Fruit fly (Drosophila melanogaster) whole organism, embryonic: Measurements from ENCODE around the gene Mec2.

Source experiments
- B-H1 ChIP-seq: fragments of 200-800 bp; sonication (Bioruptor generic); IDR thresholded peaks from 3 replicates; pipeline ENCODE4 v1.3.6; 2022; ENCODE audit warnings: missing biosample characterization, missing genetic modification characterization
- CG11504 ChIP-seq: fragments of 200-800 bp; sonication (Bioruptor generic); optimal IDR thresholded peaks from 3 replicates; lab custom pipeline; 2019; ENCODE audit warnings: missing biosample characterization, mild to moderate bottlenecking, missing genetic modification characterization, moderate library complexity
- CG12219 ChIP-seq: fragments of 200-800 bp; sonication (Bioruptor generic); optimal IDR thresholded peaks from 3 replicates; lab custom pipeline; 2018; ENCODE audit warnings: missing biosample characterization, mild to moderate bottlenecking, missing genetic modification characterization
- CG12299 ChIP-seq: fragments of 200-800 bp; sonication (Bioruptor generic); optimal IDR thresholded peaks from 2 replicates; lab custom pipeline; 2018; ENCODE audit warnings: missing biosample characterization, mild to moderate bottlenecking, missing genetic modification characterization
- CG14710 ChIP-seq: fragments of 200-800 bp; sonication (Bioruptor generic); optimal IDR thresholded peaks from 3 replicates; lab custom pipeline; 2019; ENCODE audit warnings: missing biosample characterization, mild to moderate bottlenecking, missing genetic modification characterization, moderate library complexity
- CG15011 ChIP-seq: fragments of 200-800 bp; sonication (Bioruptor generic); optimal IDR thresholded peaks from 3 replicates; lab custom pipeline; 2018; ENCODE audit warnings: missing biosample characterization, mild to moderate bottlenecking, missing genetic modification characterization
- CG1602 ChIP-seq: fragments of 200-800 bp; sonication (Bioruptor generic); optimal IDR thresholded peaks from 3 replicates; lab custom pipeline; 2016; ENCODE audit warnings: missing biosample characterization, missing genetic modification characterization
- CG2678 ChIP-seq: fragments of 200-800 bp; sonication (Bioruptor generic); optimal IDR thresholded peaks from 3 replicates; lab custom pipeline; 2019; ENCODE audit warnings: missing biosample characterization, mild to moderate bottlenecking, missing genetic modification characterization, moderate library complexity
- CG30020 ChIP-seq: fragments of 200-800 bp; optimal IDR thresholded peaks from 2 replicates; lab custom pipeline; 2019; ENCODE audit warnings: missing biosample characterization, mild to moderate bottlenecking, missing genetic modification characterization, moderate library complexity
- CG3065 ChIP-seq: fragments of 200-800 bp; sonication (Bioruptor generic); optimal IDR thresholded peaks from 2 replicates; lab custom pipeline; 2016; ENCODE audit warnings: missing biosample characterization, missing genetic modification characterization
- CG42726 ChIP-seq: fragments of 200-800 bp; sonication (Bioruptor generic); IDR thresholded peaks from 2 replicates; pipeline ENCODE4 v1.3.6; 2022; ENCODE audit warnings: missing biosample characterization, missing genetic modification characterization; ENCODE audit not compliant: partially characterized antibody
- CG6175 ChIP-seq: fragments of 200-800 bp; sonication (Bioruptor generic); IDR thresholded peaks from 3 replicates; pipeline ENCODE4 v1.3.6; 2022; ENCODE audit warnings: missing biosample characterization, missing genetic modification characterization
- CG6813 ChIP-seq: fragments of 200-800 bp; sonication (Bioruptor generic); optimal IDR thresholded peaks from 2 replicates; lab custom pipeline; 2017; ENCODE audit warnings: missing biosample characterization, missing genetic modification characterization, mild to moderate bottlenecking, moderate library complexity, missing genetic modification reagents
- CG6854 ChIP-seq: fragments of 200-800 bp; sonication (Bioruptor generic); optimal IDR thresholded peaks from 3 replicates; lab custom pipeline; 2017; ENCODE audit warnings: missing biosample characterization, mild to moderate bottlenecking, missing genetic modification characterization
- CG7963 ChIP-seq: fragments of 200-800 bp; sonication (Bioruptor generic); IDR thresholded peaks from 3 replicates; pipeline ENCODE4 v1.3.6; 2022; ENCODE audit warnings: missing biosample characterization, missing genetic modification characterization; ENCODE audit not compliant: partially characterized antibody
- CG8290 ChIP-seq, 3 experiments: fragments of 200-800 bp; sonication (Bioruptor generic); optimal IDR thresholded peaks; 2 replicates each; lab custom pipeline; 2016 to 2019; ENCODE audit warnings: missing biosample characterization in 3 of 3, missing genetic modification characterization in 3 of 3, mild to moderate bottlenecking in 2 of 3, moderate library complexity in 1 of 3
- CG8924 ChIP-seq: fragments of 200-800 bp; optimal IDR thresholded peaks from 3 replicates; lab custom pipeline; 2019; ENCODE audit warnings: missing biosample characterization, mild to moderate bottlenecking, missing genetic modification characterization, moderate library complexity
- CG9609 ChIP-seq: fragments of 200-800 bp; sonication (Bioruptor generic); optimal IDR thresholded peaks from 3 replicates; lab custom pipeline; 2016; ENCODE audit warnings: missing biosample characterization, missing genetic modification characterization
- Dbx ChIP-seq: fragments of 200-800 bp; sonication (Bioruptor generic); IDR thresholded peaks from 3 replicates; pipeline ENCODE4 v1.3.6; 2022; ENCODE audit warnings: missing biosample characterization, missing genetic modification characterization
- Dfd ChIP-seq, 2 experiments: fragments of >200 bp; optimal IDR thresholded peaks; 2 replicates each; lab custom pipeline; 2017; ENCODE audit warnings: missing biosample characterization in 2 of 2, missing genetic modification characterization in 2 of 2
- E2f2 ChIP-seq: fragments of 200-800 bp; sonication (Bioruptor generic); IDR thresholded peaks from 2 replicates; pipeline ENCODE4 v1.3.6; 2022; ENCODE audit warnings: missing biosample characterization, missing genetic modification characterization
- HLH4C ChIP-seq: fragments of 200-800 bp; sonication (Bioruptor generic); IDR thresholded peaks from 3 replicates; pipeline ENCODE4 v1.3.6; 2022; ENCODE audit warnings: missing biosample characterization, missing genetic modification characterization; ENCODE audit not compliant: partially characterized antibody
- MBD-R2 ChIP-seq: fragments of 200-800 bp; sonication (Bioruptor generic); IDR thresholded peaks from 2 replicates; pipeline ENCODE4 v1.3.6; 2022; ENCODE audit warnings: missing biosample characterization, missing genetic modification characterization
- NFAT ChIP-seq: fragments of 200-800 bp; sonication (Bioruptor generic); IDR thresholded peaks from 2 replicates; pipeline ENCODE4 v1.3.6; 2022; ENCODE audit warnings: missing biosample characterization, missing genetic modification characterization
- Nf-YC ChIP-seq: fragments of 200-800 bp; optimal IDR thresholded peaks from 3 replicates; lab custom pipeline; 2019; ENCODE audit warnings: missing biosample characterization, mild to moderate bottlenecking, missing genetic modification characterization, moderate library complexity
- Optix ChIP-seq: fragments of 200-800 bp; sonication (Bioruptor generic); IDR thresholded peaks from 3 replicates; pipeline ENCODE4 v1.3.6; 2022; ENCODE audit warnings: missing biosample characterization, missing genetic modification characterization
- Scr ChIP-seq: fragments of 200-800 bp; sonication (Bioruptor generic); IDR thresholded peaks from 2 replicates; pipeline ENCODE4 v1.3.6; 2022; ENCODE audit warnings: missing biosample characterization, missing genetic modification characterization; ENCODE audit not compliant: partially characterized antibody
- al ChIP-seq: fragments of 200-800 bp; sonication (Bioruptor generic); IDR thresholded peaks from 2 replicates; pipeline ENCODE4 v1.3.6; 2022; ENCODE audit warnings: missing biosample characterization, missing genetic modification characterization
- ash1 ChIP-seq: fragments of 200-800 bp; sonication (Bioruptor generic); optimal IDR thresholded peaks from 2 replicates; lab custom pipeline; 2018; ENCODE audit warnings: missing biosample characterization, mild to moderate bottlenecking, missing genetic modification characterization
- bbx ChIP-seq: fragments of 200-800 bp; sonication (Bioruptor generic); IDR thresholded peaks from 2 replicates; pipeline ENCODE4 v1.3.6; 2022; ENCODE audit warnings: missing biosample characterization, missing genetic modification characterization; ENCODE audit not compliant: partially characterized antibody
- cato ChIP-seq: fragments of 200-800 bp; sonication (Bioruptor generic); optimal IDR thresholded peaks from 2 replicates; lab custom pipeline; 2016; ENCODE audit warnings: missing biosample characterization, missing genetic modification characterization, borderline replicate concordance
- dysf ChIP-seq: fragments of 200-800 bp; sonication (Bioruptor generic); IDR thresholded peaks from 3 replicates; pipeline ENCODE4 v1.3.6; 2022; ENCODE audit warnings: missing biosample characterization, missing genetic modification characterization
- exex ChIP-seq: fragments of 200-800 bp; sonication (Bioruptor generic); optimal IDR thresholded peaks from 4 replicates; lab custom pipeline; 2018; ENCODE audit warnings: missing biosample characterization, mild to moderate bottlenecking, missing genetic modification characterization, moderate library complexity
- ftz-f1 ChIP-seq: fragments of 200-800 bp; sonication (Bioruptor generic); optimal IDR thresholded peaks from 2 replicates; lab custom pipeline; 2016; ENCODE audit warnings: missing biosample characterization, missing genetic modification characterization
- gt ChIP-seq: fragments of 200-800 bp; sonication (Bioruptor generic); IDR thresholded peaks from 2 replicates; pipeline ENCODE4 v1.3.6; 2022; ENCODE audit warnings: missing biosample characterization, missing genetic modification characterization
- hbn ChIP-seq: fragments of 200-800 bp; sonication (Bioruptor generic); IDR thresholded peaks from 2 replicates; pipeline ENCODE4 v1.3.6; 2022; ENCODE audit warnings: missing biosample characterization, missing genetic modification characterization; ENCODE audit not compliant: partially characterized antibody
- lab ChIP-seq: fragments of 200-800 bp; sonication (Bioruptor generic); optimal IDR thresholded peaks from 3 replicates; lab custom pipeline; 2017; ENCODE audit warnings: missing biosample characterization, missing genetic modification characterization, mild to moderate bottlenecking, moderate library complexity, missing genetic modification reagents
- mirr ChIP-seq: fragments of 200-800 bp; sonication (Bioruptor generic); optimal IDR thresholded peaks from 3 replicates; lab custom pipeline; 2018; ENCODE audit warnings: missing biosample characterization, mild to moderate bottlenecking, missing genetic modification characterization
- nerfin-2 ChIP-seq: fragments of 200-800 bp; sonication (Bioruptor generic); IDR thresholded peaks from 2 replicates; pipeline ENCODE4 v1.3.6; 2022; ENCODE audit warnings: missing biosample characterization, missing genetic modification characterization; ENCODE audit not compliant: partially characterized antibody
- pros ChIP-seq: fragments of 200-800 bp; sonication (Bioruptor generic); optimal IDR thresholded peaks from 3 replicates; lab custom pipeline; 2019; ENCODE audit warnings: missing biosample characterization, mild to moderate bottlenecking, missing genetic modification characterization, moderate library complexity
- row ChIP-seq: fragments of 200-800 bp; sonication (Bioruptor generic); IDR thresholded peaks from 3 replicates; pipeline ENCODE4 v1.3.6; 2022; ENCODE audit warnings: missing biosample characterization, missing genetic modification characterization
- scrt ChIP-seq: fragments of 200-800 bp; sonication (Bioruptor generic); optimal IDR thresholded peaks from 2 replicates; lab custom pipeline; 2018; ENCODE audit warnings: missing biosample characterization, mild to moderate bottlenecking, missing genetic modification characterization, moderate library complexity
- sr ChIP-seq: fragments of 200-800 bp; sonication (Bioruptor generic); IDR thresholded peaks from 3 replicates; pipeline ENCODE4 v1.3.6; 2022; ENCODE audit warnings: missing biosample characterization, missing genetic modification characterization
- sug ChIP-seq: fragments of 200-800 bp; optimal IDR thresholded peaks from 2 replicates; lab custom pipeline; 2019; ENCODE audit warnings: missing biosample characterization, mild to moderate bottlenecking, missing genetic modification characterization, moderate library complexity
- tgo ChIP-seq: fragments of 200-800 bp; sonication (Bioruptor generic); IDR thresholded peaks from 3 replicates; pipeline ENCODE4 v1.3.6; 2022; ENCODE audit warnings: missing biosample characterization, missing genetic modification characterization
- tx ChIP-seq: fragments of 200-800 bp; sonication (Bioruptor generic); optimal IDR thresholded peaks from 2 replicates; lab custom pipeline; 2016; ENCODE audit warnings: missing biosample characterization, missing genetic modification characterization
- zen2 ChIP-seq: fragments of 200-800 bp; sonication (Bioruptor generic); IDR thresholded peaks from 3 replicates; pipeline ENCODE4 v1.3.6; 2022; ENCODE audit warnings: missing biosample characterization, missing genetic modification characterization; ENCODE audit not compliant: partially characterized antibody

Gene Mec2

DNA sequence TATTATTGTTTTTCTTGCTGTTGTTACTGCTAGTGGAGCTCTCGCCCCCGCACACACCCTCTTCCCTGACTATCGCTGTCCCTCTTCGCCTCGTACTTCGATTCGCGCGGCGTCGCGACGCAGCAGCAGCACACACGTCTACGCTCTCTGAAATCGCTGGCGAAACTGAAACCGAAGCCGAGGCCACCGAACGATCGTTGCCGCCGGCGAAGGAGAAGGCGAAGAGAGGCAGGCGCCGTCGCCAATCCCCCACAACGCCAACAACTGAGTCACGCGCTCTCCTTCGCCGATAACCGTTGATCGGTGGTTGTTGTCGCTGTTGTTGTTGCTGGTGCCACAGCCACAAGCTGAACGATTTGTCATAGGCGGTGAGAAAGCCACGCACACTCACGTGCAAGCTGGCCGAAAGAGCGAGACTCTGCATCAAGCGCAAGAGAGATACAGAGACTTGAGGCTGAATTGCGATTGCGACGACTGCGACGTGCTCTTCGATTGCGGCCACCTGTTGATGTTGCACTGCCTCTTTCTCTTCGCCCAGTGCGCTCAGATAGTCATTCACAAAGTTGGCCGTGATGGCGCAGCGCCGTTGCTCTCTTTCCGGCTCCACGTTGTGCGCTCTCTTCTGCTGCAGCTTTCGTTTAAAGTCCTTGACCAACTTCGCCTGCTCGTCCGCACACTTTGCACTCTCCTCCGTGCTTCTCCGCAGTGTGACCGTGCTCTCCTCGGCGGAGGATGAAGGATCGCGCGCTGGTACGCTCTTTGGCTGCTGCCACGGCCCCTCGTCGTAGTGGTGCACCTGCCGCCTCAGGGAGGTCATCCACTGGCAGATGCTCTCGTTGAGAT, 34.3 kb upstream of the Mec2 start (continued):
- TF ChIP-seq lab (GFP tag; lab: Kevin White, UChicago) (peak; percentile 54), exex (tag; lab: Kevin White, UChicago) (peak; percentile 51), CG6854 (GFP tag; lab: Kevin White, UChicago) (peak; percentile 33), CG3065 (GFP tag; lab: Kevin White, UChicago) (no peak), CG6175 (GFP tag; lab: Robert Waterston, UW) (peak; percentile 90), cato (GFP tag; lab: Kevin White, UChicago) (no peak), mirr (peak; percentile 40), CG8290 (GFP tag; optimal IDR thresholded peaks at IDR 0.05; lab: Kevin White, UChicago) (no peak), CG8290 (tag; optimal IDR thresholded peaks at IDR 0.05; lab: Kevin White, UChicago) (peak in 1 of 2 experiments; percentile 70), row (GFP tag; lab: Robert Waterston, UW) (peak; percentile 6; the same call in 1 of the 3 replicates), sr (GFP tag; lab: Robert Waterston, UW) (0 out of 3 replicates have a peak, but pooled peaks have one; percentile 50), CG30020 (tag; lab: Kevin White, UChicago) (no peak), CG11504 (tag; lab: Kevin White, UChicago) (no peak), Scr (GFP tag; lab: Robert Waterston, UW) (no peak), Dfd (GFP tag; optimal IDR thresholded peaks at IDR 0.05; lab: Kevin White, UChicago) (no peak), CG14710 (no peak), bbx (GFP tag; lab: Robert Waterston, UW) (peak; percentile 69), nerfin-2 (GFP tag; lab: Robert Waterston, UW) (no peak), Optix (GFP tag; lab: Robert Waterston, UW) (no peak), CG8924 (peak; percentile 8), hbn (GFP tag; lab: Robert Waterston, UW) (peak; percentile 28; the same call in 1 of the 2 replicates), CG9609 (GFP tag; lab: Kevin White, UChicago) (peak; percentile 9), ftz-f1 (peak; percentile 94), CG42726 (peak; percentile 63; the same call in 1 of the 2 replicates), al (no peak), CG2678 (tag; lab: Kevin White, UChicago) (peak; percentile 5), B-H1 (GFP tag; lab: Robert Waterston, UW) (no peak), CG6813 (GFP tag; lab: Kevin White, UChicago) (peak; percentile 28), CG12219 (no peak), CG1602 (GFP tag; lab: Kevin White, UChicago) (no peak), sug (peak; percentile 87), NFAT (GFP tag; lab: Robert Waterston, UW) (peak; percentile 32; the same call in 1 of the 2 replicates), tgo (GFP tag; lab: Robert Waterston, UW) (no peak), scrt (GFP tag; lab: Kevin White, UChicago) (no peak), CG7963 (GFP tag; lab: Robert Waterston, UW) (no peak), CG15011 (no peak), MBD-R2 (GFP tag; lab: Robert Waterston, UW) (no peak; the same call in 1 of the 2 replicates), ash1 (GFP tag; lab: Kevin White, UChicago) (no peak), zen2 (GFP tag; lab: Robert Waterston, UW) (0 out of 3 replicates have a peak, but pooled peaks have one; percentile 46), tx (no peak), gt (GFP tag; lab: Robert Waterston, UW) (no peak), Nf-YC (tag; lab: Kevin White, UChicago) (peak; percentile 48), dysf (no peak), HLH4C (GFP tag; lab: Robert Waterston, UW) (peak; percentile 28; the same call in 1 of the 3 replicates), Dbx (GFP tag; lab: Robert Waterston, UW) (peak; percentile 47; the same call in 2 of the 3 replicates), CG12299 (peak; percentile 7), E2f2 (GFP tag; lab: Robert Waterston, UW) (0 out of 2 replicates have a peak, but pooled peaks have one; percentile 13), pros (GFP tag; lab: Kevin White, UChicago) (peak; percentile 93)
